Fruit fly (Drosophila melanogaster): ENCODE results near the gene CG4914.
A peak's percentile ranks its signal among the peaks of the same experiment; 100 is the strongest.

dm6 chr3L:14634773-14635563 lies 43.0 kb downstream of the CG4914 start:
- TF ChIP-seq salr (GFP tag; optimal IDR thresholded peaks at IDR 0.05) = peak; percentile 30 to 54
- peak; percentile 93 for TF ChIP-seq CG3032 (tag; optimal IDR thresholded peaks at IDR 0.05)
